Worm (Caenorhabditis elegans) whole organism, mixed stage, embryonic: ENCODE measurements around the gene seu-1.

Experiments used
- ceh-43 ChIP-seq: fragments of 200-800 bp; sonication (Bioruptor generic); optimal IDR thresholded peaks from 2 replicates; lab custom pipeline; 2018; ENCODE audit warnings: mild to moderate bottlenecking, missing genetic modification characterization, moderate library complexity, missing compliant biosample characterization
- elt-3 ChIP-seq: fragments of 150-350 bp; optimal IDR thresholded peaks from 2 replicates; lab custom pipeline; 2014; ENCODE audit warnings: missing biosample characterization, missing genetic modification characterization
- mab-5 ChIP-seq: fragments of 150-350 bp; optimal IDR thresholded peaks from 2 replicates; lab custom pipeline; 2014; ENCODE audit warnings: missing biosample characterization, missing genetic modification characterization
- mep-1 ChIP-seq: fragments of 150-350 bp; optimal IDR thresholded peaks from 2 replicates; lab custom pipeline; 2017; ENCODE audit warnings: missing biosample characterization, missing genetic modification reagents, missing genetic modification characterization, inconsistent platforms
- nhr-12 ChIP-seq: fragments of 150-350 bp; optimal IDR thresholded peaks from 2 replicates; lab custom pipeline; 2014; ENCODE audit warnings: missing biosample characterization, missing genetic modification characterization
- nhr-28 ChIP-seq: fragments of 150-350 bp; optimal IDR thresholded peaks from 2 replicates; lab custom pipeline; 2014; ENCODE audit warnings: missing biosample characterization, missing genetic modification characterization
- pha-4 ChIP-seq: fragments of 150-350 bp; optimal IDR thresholded peaks from 2 replicates; lab custom pipeline; 2018; ENCODE audit warnings: missing biosample characterization, missing genetic modification reagents, missing genetic modification characterization
- snpc-4 ChIP-seq: fragments of 150-350 bp; optimal IDR thresholded peaks from 2 replicates; lab custom pipeline; 2014; ENCODE audit warnings: missing biosample characterization, missing genetic modification characterization
- unc-62 ChIP-seq: fragments of 150-350 bp; optimal IDR thresholded peaks from 2 replicates; lab custom pipeline; 2014; ENCODE audit warnings: missing biosample characterization, missing genetic modification reagents, missing genetic modification characterization

- TF ChIP-seq unc-62 (GFP tag; lab: Kevin White, UChicago) (no peak), mep-1 (tag; lab: Kevin White, UChicago) (no peak), nhr-12 (no peak), ceh-43 (GFP tag; lab: Kevin White, UChicago) (no peak), elt-3 (tag; lab: Kevin White, UChicago) (no peak), snpc-4 (tag; lab: Kevin White, UChicago) (no peak), pha-4 (no peak), nhr-28 (no peak), mab-5 (no peak)
These were observed 47.3 kb upstream of the seu-1 start, which contains the start of gene srv-32 for ce11 chrIV:6282143-6282542.
